Fruit fly (Drosophila melanogaster) whole organism, larva: ENCODE data around the gene sens.

ENCODE experiments used
- noc ChIP-seq: fragments of 200-800 bp; sonication (Bioruptor generic); optimal IDR thresholded peaks from 3 replicates; lab custom pipeline; 2019; ENCODE audit warnings: missing biosample characterization, mild to moderate bottlenecking, missing genetic modification characterization, moderate library complexity

The sens gene

DNA sequence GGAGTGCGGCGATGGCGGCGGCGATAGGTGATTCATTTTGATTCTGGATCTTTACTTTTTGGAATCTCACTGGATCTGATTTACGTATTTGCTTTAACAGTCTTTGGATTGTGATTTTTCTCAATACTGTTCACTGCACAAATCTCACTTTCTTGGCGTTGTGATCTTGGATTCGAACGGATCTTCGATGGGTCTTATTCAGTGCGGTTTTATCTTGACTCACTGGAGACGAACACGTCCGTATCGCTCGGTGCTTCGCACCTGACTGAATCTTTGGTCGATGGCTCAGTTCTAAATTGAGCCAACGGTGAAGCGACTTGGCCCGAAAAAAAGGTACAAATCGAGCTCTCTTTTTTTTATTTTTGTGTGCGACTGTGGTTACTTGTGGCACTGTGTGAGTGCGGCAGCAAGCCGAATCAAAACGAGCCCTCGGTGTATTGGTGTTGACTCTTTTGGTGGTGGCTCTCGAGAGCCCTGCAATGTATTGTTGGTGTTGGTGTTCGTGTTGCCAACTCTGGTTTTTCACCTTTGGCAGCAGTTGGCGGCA lies at the start of gene sens:
sens (minus strand) TSS at position 254 of the 547 bp plus-strand sequence.
- TF ChIP-seq noc (tag; lab: Kevin White, UChicago): no peak

DNA sequence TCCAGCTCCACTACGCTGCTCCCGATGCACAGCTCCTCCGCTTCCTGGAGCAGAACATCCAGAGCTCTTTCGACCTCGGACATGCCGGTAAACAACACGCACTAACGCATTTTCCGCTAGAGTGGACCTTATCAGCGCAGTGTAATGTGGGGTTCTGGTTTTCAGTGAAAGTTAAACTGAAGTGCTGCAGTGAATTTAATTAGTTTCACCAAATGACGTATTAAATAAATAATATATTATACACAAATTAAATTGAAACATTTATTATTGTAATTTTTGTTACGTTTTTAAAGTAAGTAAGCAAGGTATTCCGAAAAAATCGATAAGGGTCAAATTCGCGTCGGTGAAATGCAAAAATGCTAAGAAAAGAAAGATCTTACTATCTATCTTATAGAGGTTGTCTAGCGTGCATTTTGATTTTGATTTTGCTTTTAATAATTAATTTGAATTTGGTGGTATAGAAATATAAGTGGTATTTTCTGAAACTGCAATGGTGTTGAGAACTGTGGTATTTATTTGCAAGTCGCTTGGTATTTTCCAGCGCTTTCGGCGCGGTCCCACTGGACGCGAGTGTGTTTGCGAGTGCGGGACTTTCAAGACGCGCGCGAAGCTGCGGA lies 49.4 kb upstream of the sens start, which contains the start of the genes JMJD7 and CG10738:
JMJD7 (minus strand) TSS at position 107 of the 617 bp plus-strand sequence.
CG10738 (plus strand) TSS at position 594 of the 617 bp plus-strand sequence.
- TF ChIP-seq noc (tag; lab: Kevin White, UChicago): no peak

DNA sequence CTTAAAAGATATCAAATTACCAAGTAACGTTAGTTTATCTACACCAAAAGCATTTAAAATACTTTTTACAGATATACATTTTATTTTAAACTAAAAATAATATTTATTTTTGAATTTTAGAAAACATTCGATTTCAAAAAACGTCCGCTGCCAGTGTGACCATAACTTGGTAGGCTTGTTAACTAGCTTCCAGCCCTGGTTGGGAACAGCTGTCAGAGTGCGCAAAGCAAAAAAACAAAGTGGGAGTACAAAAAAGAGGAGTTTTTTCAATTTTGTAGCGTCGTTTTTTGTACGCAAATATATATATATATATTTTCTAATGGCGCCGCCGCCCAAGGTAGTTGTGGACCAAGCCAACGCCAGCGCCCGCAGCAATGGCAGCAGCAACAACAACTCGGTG lies 41.5 kb upstream of the sens start, which contains the start of gene cmb:
cmb (plus strand) TSS at position 195 of the 400 bp plus-strand sequence.
- TF ChIP-seq noc (tag; lab: Kevin White, UChicago): no peak

DNA sequence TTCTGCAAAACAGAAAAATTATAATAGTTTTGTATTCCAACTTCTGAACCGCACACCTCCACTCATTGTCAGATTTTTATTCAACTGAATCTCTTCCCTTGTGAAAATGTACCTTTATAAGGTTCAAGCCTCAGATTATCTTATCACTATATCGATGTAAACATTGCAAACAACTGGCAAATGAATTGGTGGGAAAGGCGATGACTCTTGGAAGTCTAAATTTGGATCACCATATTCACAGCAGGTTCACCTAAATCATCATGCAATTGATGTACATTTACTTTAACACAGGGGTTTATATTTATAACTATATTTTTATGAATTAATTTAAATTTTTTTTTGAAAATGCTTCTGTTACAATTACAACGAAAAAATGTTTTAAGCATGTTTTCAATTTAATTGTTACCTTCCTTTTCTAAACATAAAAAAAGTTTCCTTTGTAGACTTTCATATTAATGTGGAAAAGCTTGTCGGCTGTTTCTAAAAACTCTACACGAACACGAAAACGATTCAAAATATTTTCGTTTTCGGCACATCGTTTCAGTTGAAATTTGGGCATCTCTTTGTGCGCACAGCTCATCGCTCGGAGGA lies 39.5 kb upstream of the sens start, which contains the start of the genes CG10140 and CG14109:
CG10140 (minus strand) TSS at position 101 of the 591 bp plus-strand sequence.
CG14109 (plus strand) TSS at position 541 of the 591 bp plus-strand sequence.
- TF ChIP-seq noc (tag; lab: Kevin White, UChicago): no peak

DNA sequence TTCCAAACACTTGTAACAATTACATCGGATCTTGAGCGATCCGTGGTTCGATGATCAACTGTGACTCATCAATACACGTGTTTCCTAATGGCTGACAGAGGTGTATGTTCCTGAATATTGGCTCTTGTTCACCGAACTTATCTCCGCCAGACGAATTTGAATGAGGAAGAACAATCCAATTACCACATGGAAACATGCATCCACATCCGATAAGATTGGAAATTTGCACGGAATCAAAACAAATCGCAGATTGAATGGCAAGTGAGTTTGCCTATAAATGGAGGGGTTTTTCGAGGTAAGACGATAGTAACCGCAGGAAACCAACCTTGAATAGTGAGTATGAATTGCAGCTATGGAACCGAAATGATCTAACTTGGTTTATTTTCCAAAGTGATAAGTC lies 36.7 kb upstream of the sens start, which contains the start of gene CG10725:
CG10725 (plus strand) TSS at position 301 of the 400 bp plus-strand sequence.
- TF ChIP-seq noc (tag; lab: Kevin White, UChicago): no peak

DNA sequence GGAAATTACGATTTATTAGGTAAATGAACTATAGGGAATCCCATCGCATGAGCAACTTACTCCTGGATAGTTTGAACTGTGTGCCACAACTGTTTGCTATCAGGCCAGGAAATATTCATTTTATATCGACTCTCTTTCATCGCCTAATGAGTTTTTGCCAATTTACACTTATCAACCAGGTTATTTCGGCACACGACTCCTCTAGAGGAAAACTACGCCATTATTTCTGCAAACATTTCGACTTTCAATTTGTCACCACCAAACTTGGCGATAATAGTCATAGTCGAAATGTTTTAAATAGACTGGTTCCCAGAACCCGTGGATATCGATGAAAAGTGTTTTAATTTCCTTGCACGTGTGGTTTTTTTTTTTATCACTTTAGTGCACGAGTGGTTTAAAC lies 36.1 kb upstream of the sens start, which contains the start of gene CG10154:
CG10154 (minus strand) TSS at position 101 of the 400 bp plus-strand sequence.
- TF ChIP-seq noc (tag; lab: Kevin White, UChicago): no peak

DNA sequence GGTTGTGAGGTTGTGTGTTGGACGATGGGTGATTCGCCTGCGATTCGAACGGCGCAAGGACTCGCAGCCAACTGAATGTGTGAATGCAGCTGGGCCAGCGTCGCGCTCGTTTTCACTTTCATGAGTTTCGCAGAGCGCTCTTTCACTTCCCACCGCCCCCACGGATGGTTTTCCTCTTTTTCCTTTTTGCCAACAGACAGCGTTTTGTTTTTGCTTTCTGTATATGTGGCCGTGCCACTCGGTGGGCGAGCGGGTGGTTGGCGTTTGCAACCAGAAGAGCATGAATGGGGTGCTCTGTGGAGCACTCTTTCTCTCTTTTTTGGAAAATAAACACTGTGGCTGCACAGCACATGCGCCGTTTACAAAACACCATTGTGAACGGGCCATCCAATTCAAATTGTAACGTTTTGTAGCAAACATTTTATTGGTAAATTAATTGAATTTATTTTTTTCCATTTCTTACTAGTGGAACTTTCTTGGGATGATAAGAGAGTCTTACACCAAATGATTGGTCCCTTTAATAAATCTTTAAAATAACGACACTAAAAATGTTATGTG lies 34.3 kb upstream of the sens start, which contains the start of gene CG10713:
CG10713 (minus strand) TSS at position 60 of the 558 bp plus-strand sequence.
- TF ChIP-seq noc (tag; lab: Kevin White, UChicago): no peak

DNA sequence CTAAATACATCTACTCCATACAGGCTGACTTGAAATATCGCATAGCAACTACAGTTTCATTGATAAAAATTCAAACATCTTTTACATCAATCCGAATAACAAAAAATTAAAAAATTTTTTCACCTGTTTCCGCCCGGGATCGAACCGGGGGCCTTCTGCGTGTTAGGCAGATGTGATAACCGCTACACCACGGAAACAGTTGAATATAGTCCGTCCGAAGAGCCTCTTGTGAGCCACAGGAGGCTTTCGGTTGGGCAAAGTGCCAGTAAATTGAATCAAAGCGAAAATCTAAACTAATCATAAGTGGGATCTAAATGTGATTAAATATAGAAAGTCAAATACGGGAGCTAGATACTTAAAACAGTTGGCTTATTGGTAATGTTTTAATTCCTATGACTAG lies 32.6 kb upstream of the sens start:
- no peak for TF ChIP-seq noc (tag; lab: Kevin White, UChicago)

DNA sequence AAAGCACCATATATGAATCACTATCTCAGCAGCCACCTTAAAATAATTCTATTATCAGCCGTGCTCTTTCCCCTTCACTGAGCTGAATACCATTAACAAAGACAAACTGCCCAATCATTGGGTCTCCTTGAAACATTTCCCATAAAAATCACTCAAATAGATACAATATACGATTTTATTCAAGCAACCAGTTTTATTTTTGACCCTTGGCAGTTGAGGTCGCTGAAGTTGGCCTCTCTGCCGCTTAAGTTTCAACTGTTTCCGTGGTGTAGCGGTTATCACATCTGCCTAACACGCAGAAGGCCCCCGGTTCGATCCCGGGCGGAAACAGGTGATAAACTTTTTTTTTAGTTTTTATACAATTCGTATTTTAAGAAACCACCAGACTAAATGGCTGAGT lies 31.9 kb upstream of the sens start:
- no peak for TF ChIP-seq noc (tag; lab: Kevin White, UChicago)

DNA sequence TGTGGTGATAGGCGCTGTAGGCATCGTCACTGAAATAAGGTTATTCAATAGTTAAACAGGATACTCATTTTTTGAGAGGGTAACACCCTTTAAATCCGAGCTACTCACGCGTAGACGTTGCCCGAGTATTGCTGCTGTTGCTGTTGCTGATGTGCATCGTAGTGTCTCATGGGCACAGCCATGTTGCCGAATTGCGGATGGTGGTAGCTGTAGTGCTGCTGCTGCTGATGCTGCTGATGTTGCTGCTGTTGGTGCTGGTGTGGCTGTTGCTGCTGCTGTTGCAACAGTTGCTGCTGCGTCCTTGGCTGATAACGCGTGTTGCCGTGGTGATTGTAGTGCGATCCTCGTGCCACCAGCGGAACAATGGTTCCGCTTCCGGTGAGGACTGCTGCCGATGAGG lies 29.2 kb upstream of the sens start:
- no peak for TF ChIP-seq noc (tag; lab: Kevin White, UChicago)

DNA sequence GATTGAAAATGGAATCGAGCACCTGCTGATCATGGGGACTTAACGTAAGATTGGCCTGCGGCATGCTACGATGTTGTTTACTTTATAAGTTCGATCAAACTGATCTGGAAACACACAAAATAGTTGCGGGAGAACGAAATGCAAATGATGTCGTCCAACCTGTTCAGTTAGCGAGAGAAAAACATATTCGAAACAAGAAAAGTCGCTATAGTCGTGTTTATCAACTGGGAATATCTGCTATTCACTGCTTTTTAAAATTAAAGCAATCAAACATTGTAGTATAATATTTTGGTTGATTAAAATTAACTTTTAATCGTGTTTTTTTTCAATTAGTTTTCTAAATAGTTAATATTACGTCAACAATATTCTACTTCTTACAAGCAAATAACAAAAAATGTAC lies 25.6 kb upstream of the sens start, which contains the start of gene CG14105:
CG14105 (minus strand) TSS at position 101 of the 400 bp plus-strand sequence.
- TF ChIP-seq noc (tag; lab: Kevin White, UChicago): no peak

DNA sequence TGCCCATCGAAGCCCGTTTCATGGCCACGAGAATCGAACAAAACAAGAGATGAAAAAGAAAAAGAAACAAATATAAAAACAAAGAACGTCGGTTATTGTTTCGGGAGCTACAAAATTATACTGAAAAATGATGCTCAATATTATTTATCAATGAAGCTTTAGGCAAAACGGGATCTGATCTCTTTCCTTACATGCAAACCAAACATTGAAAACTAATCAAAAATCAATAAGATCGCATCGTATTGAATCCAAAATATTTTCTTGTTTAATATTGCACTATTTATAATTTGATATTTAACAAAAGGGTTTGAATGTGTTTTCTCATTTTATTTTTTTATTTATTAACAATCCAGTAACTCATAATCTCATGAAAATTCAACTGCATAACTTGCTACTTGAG lies 24.6 kb upstream of the sens start, which contains the start of gene CG14106:
CG14106 (minus strand) TSS at position 101 of the 400 bp plus-strand sequence.
- TF ChIP-seq noc (tag; lab: Kevin White, UChicago): no peak

DNA sequence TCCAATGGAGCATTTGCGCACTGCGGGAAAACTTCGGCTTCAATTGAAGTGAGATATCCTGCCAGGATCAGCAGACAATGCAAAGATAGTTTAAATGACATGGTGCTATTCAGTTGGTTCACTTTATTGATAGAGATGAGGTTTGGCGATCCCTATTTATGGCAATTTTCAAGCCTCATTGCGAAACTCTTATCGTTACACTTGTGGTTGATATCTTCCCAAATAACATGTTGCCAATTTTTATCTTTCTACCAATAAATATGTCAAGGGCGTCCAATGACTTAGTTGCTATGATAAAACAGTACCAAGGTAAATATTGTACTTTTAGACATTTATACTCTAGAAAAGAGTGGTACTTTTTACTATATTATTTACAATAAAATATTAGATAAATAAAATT lies 23.1 kb upstream of the sens start, which contains the start of gene CG33263:
CG33263 (minus strand) TSS at position 101 of the 400 bp plus-strand sequence.
- no peak for TF ChIP-seq noc (tag; lab: Kevin White, UChicago)

DNA sequence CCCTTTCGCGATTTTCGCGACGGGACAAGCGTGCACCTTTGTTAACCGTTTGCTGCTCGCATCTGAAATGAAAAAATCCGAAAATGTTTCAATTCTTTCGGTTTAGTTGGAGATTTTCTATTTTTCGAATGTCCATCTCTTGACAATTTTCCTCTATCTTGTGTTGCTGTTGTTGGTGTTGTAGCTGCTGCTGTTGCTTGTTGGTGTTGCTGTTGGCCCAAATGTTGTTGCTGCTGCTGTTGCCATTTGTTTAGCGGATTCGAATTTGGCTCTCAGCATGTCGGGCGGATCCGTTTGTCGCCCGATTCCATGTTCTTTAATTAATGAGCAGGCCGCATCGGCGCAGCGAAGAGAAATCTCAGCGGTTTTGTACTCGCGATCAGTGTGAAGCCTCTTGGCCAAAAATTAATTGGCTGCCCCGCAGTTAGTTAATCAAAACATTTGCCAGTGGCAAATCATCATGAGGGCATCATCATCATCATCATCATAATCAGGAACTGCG lies 21.4 kb upstream of the sens start, which contains the start of gene CG32121:
CG32121 (minus strand) TSS at position 51 of the 502 bp plus-strand sequence.
- TF ChIP-seq noc (tag; lab: Kevin White, UChicago): no peak

DNA sequence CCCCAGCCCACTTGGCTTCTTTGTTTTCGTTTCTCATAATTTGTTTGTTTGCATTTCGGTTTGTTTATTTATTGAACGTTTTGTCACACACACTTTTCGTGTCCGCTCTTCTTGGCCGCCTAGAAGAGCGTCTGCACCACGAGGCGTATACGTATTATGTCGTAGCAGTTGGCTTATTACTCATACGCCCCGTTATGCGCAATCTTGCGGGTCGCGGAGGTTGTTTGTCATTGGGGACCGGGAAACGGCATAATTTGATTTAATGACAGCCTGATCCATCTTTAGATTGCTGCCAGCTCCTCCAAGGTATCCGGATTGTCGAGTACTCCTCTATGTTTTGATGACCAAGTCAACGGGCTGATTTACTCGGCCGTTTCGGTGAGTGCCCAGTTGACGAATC lies 19.3 kb upstream of the sens start:
- TF ChIP-seq noc (tag; lab: Kevin White, UChicago): no peak
